Fruit fly (Drosophila melanogaster) whole organism, adult: ENCODE measurements around the gene PK1-R.

Experiments used
- CG11617 ChIP-seq: fragments of 200-800 bp; sonication (Bioruptor generic); optimal IDR thresholded peaks from 2 replicates; lab custom pipeline; 2017; ENCODE audit warnings: mild to moderate bottlenecking, missing biosample characterization, missing genetic modification reagents, missing genetic modification characterization
- CG12768 ChIP-seq: fragments of 200-800 bp; sonication (Bioruptor generic); optimal IDR thresholded peaks from 2 replicates; lab custom pipeline; 2017; ENCODE audit warnings: missing biosample characterization, missing genetic modification characterization, mild to moderate bottlenecking, moderate library complexity, missing genetic modification reagents
- CG14711 ChIP-seq: fragments of 200-800 bp; sonication (Bioruptor generic); optimal IDR thresholded peaks from 2 replicates; lab custom pipeline; 2018; ENCODE audit warnings: missing biosample characterization, mild to moderate bottlenecking, missing genetic modification characterization, moderate library complexity
- CG1620 ChIP-seq: fragments of 200-800 bp; sonication (Bioruptor generic); optimal IDR thresholded peaks from 2 replicates; lab custom pipeline; 2016; ENCODE audit warnings: missing biosample characterization, missing genetic modification characterization
- CG33017 ChIP-seq: fragments of 200-800 bp; sonication (Bioruptor generic); optimal IDR thresholded peaks from 2 replicates; lab custom pipeline; 2018; ENCODE audit warnings: missing biosample characterization, mild to moderate bottlenecking, missing genetic modification characterization, moderate library complexity
- CG5204 ChIP-seq: fragments of 200-800 bp; sonication (Bioruptor generic); optimal IDR thresholded peaks from 2 replicates; lab custom pipeline; 2016; ENCODE audit warnings: missing biosample characterization, missing genetic modification characterization
- CG7045 ChIP-seq: fragments of 200-800 bp; sonication (Bioruptor generic); optimal IDR thresholded peaks from 2 replicates; lab custom pipeline; 2017; ENCODE audit warnings: missing biosample characterization, mild to moderate bottlenecking, missing genetic modification characterization
- CG7101 ChIP-seq: fragments of 200-800 bp; sonication (Bioruptor generic); optimal IDR thresholded peaks from 2 replicates; lab custom pipeline; 2018; ENCODE audit warnings: missing biosample characterization, mild to moderate bottlenecking, missing genetic modification characterization, moderate library complexity
- Clk ChIP-seq: fragments of 200-800 bp; sonication (Bioruptor generic); optimal IDR thresholded peaks from 2 replicates; lab custom pipeline; 2017; ENCODE audit warnings: missing biosample characterization, missing genetic modification characterization
- Crg-1 ChIP-seq: fragments of 200-800 bp; sonication (Bioruptor generic); optimal IDR thresholded peaks from 2 replicates; lab custom pipeline; 2016; ENCODE audit warnings: missing biosample characterization, missing genetic modification characterization
- Hr96 ChIP-seq: fragments of 200-800 bp; sonication (Bioruptor generic); optimal IDR thresholded peaks from 2 replicates; lab custom pipeline; 2016; ENCODE audit warnings: missing biosample characterization, missing genetic modification characterization
- Mnt ChIP-seq: fragments of 200-800 bp; sonication (Bioruptor generic); optimal IDR thresholded peaks from 2 replicates; lab custom pipeline; 2016; ENCODE audit warnings: missing biosample characterization, mild to moderate bottlenecking, missing genetic modification characterization
- bab1 ChIP-seq: fragments of 200-800 bp; sonication (Bioruptor generic); optimal IDR thresholded peaks from 3 replicates; lab custom pipeline; 2019; ENCODE audit warnings: missing biosample characterization, mild to moderate bottlenecking, missing genetic modification characterization, moderate library complexity
- cic ChIP-seq: fragments of 200-800 bp; sonication (Bioruptor generic); optimal IDR thresholded peaks from 2 replicates; lab custom pipeline; 2017; ENCODE audit warnings: missing biosample characterization, mild to moderate bottlenecking, missing genetic modification characterization, moderate library complexity
- cnc ChIP-seq, 2 experiments: fragments of >200 bp; optimal IDR thresholded peaks; 2 replicates each; lab custom pipeline; 2017
- kay ChIP-seq: fragments of 200-800 bp; sonication (Bioruptor generic); peaks from one replicate; lab custom pipeline; 2016; ENCODE audit warnings: missing biosample characterization, missing genetic modification characterization, borderline replicate concordance
- ovo ChIP-seq: fragments of 200-800 bp; sonication (Bioruptor generic); optimal IDR thresholded peaks from 2 replicates; lab custom pipeline; 2016; ENCODE audit warnings: missing biosample characterization, missing genetic modification characterization
- pad ChIP-seq: fragments of 200-800 bp; sonication (Bioruptor generic); optimal IDR thresholded peaks from 3 replicates; lab custom pipeline; 2017; ENCODE audit warnings: missing biosample characterization, missing genetic modification characterization, mild to moderate bottlenecking, moderate library complexity, missing genetic modification reagents
- tj ChIP-seq: fragments of 200-800 bp; sonication (Bioruptor generic); optimal IDR thresholded peaks from 3 replicates; lab custom pipeline; 2017; ENCODE audit warnings: missing biosample characterization, mild to moderate bottlenecking, missing genetic modification characterization, moderate library complexity
- toe ChIP-seq: fragments of 200-800 bp; sonication (Bioruptor generic); optimal IDR thresholded peaks from 2 replicates; lab custom pipeline; 2016; ENCODE audit warnings: missing biosample characterization, missing genetic modification characterization

Gene PK1-R

dm6 chr3R:14122347-14122812, 19.5 kb upstream of the PK1-R start, which contains the start of the genes Abi and twf:
Gene Abi (minus strand): TSS chr3R:14122420.
Gene twf (plus strand): TSS chr3R:14122654.
- peak; percentile 54 for TF ChIP-seq CG11617 (GFP tag; lab: Kevin White, UChicago)
- TF ChIP-seq CG33017 (tag; lab: Kevin White, UChicago): peak; percentile 43
- TF ChIP-seq pad (GFP tag; lab: Kevin White, UChicago): peak; percentile 67
- peak; percentile 66 for TF ChIP-seq toe (GFP tag; lab: Kevin White, UChicago)
- peak; percentile 79 for TF ChIP-seq CG14711
- TF ChIP-seq tj (GFP tag; lab: Kevin White, UChicago): peak; percentile 28
- TF ChIP-seq kay (GFP tag; lab: Kevin White, UChicago): peak; percentile 93
- TF ChIP-seq CG12768 (GFP tag; lab: Kevin White, UChicago): peak; percentile 69
- peak; percentile 50 for TF ChIP-seq CG7045
- peak; percentile 66 for TF ChIP-seq Mnt (GFP tag; lab: Kevin White, UChicago)
- TF ChIP-seq bab1: peak; percentile 68
- peak; percentile 33 for TF ChIP-seq cic (GFP tag; lab: Kevin White, UChicago)
- TF ChIP-seq Crg-1 (GFP tag; lab: Kevin White, UChicago): peak; percentile 86
- TF ChIP-seq Clk (GFP tag; lab: Kevin White, UChicago): no peak
- TF ChIP-seq CG1620 (GFP tag; lab: Kevin White, UChicago): peak; percentile 86
- peak; percentile 50 for TF ChIP-seq Hr96 (GFP tag; lab: Kevin White, UChicago)
- TF ChIP-seq ovo (GFP tag; lab: Kevin White, UChicago): peak; percentile 56
- no peak for TF ChIP-seq cnc (optimal IDR thresholded peaks at IDR 0.05; lab: Kevin White, UChicago)
- peak; percentile 79 for TF ChIP-seq CG7101 (tag; lab: Kevin White, UChicago)
- TF ChIP-seq CG5204 (GFP tag; lab: Kevin White, UChicago): peak; percentile 79

- no peak for TF ChIP-seq ovo (GFP tag; lab: Kevin White, UChicago)
- no peak for TF ChIP-seq cic (GFP tag; lab: Kevin White, UChicago)
- no peak for TF ChIP-seq bab1
- no peak for TF ChIP-seq CG7045
- no peak for TF ChIP-seq Hr96 (GFP tag; lab: Kevin White, UChicago)
Observed at dm6 chr3R:14118350-14118749, 15.4 kb upstream of the PK1-R start, which contains the start of gene Kif19A. Gene Kif19A (minus strand): TSS chr3R:14118450.

dm6 chr3R:14116088-14116487, 13.2 kb upstream of the PK1-R start:
- TF ChIP-seq tj (GFP tag; lab: Kevin White, UChicago) (no peak), pad (GFP tag; lab: Kevin White, UChicago) (no peak), kay (GFP tag; lab: Kevin White, UChicago) (no peak), CG33017 (tag; lab: Kevin White, UChicago) (no peak), cic (GFP tag; lab: Kevin White, UChicago) (no peak), CG11617 (GFP tag; lab: Kevin White, UChicago) (no peak), CG7045 (no peak), CG12768 (GFP tag; lab: Kevin White, UChicago) (no peak), Clk (GFP tag; lab: Kevin White, UChicago) (no peak), Crg-1 (GFP tag; lab: Kevin White, UChicago) (no peak), Hr96 (GFP tag; lab: Kevin White, UChicago) (no peak), toe (GFP tag; lab: Kevin White, UChicago) (no peak), bab1 (no peak)

dm6 chr3R:14112066-14112465, 9.1 kb upstream of the PK1-R start, which contains the start of gene CG14357:
Gene CG14357 (minus strand): TSS chr3R:14112166.
- TF ChIP-seq toe (GFP tag; lab: Kevin White, UChicago): no peak
- no peak for TF ChIP-seq CG5204 (GFP tag; lab: Kevin White, UChicago)
- no peak for TF ChIP-seq Crg-1 (GFP tag; lab: Kevin White, UChicago)
- no peak for TF ChIP-seq tj (GFP tag; lab: Kevin White, UChicago)

dm6 chr3R:14109145-14109544, 6.2 kb upstream of the PK1-R start, which contains the start of gene Or88a:
Gene Or88a (plus strand): TSS chr3R:14109445.
- TF ChIP-seq tj (GFP tag; lab: Kevin White, UChicago): no peak
- TF ChIP-seq CG14711: no peak

dm6 chr3R:14108158-14108921, 5.4 kb upstream of the PK1-R start, which contains the start of gene CG12402:
Gene CG12402 (minus strand): TSS chr3R:14108321.
- TF ChIP-seq toe (GFP tag; lab: Kevin White, UChicago): no peak
- TF ChIP-seq cnc (optimal IDR thresholded peaks at IDR 0.05; lab: Kevin White, UChicago): no peak
- TF ChIP-seq cic (GFP tag; lab: Kevin White, UChicago): peak; percentile 3
- TF ChIP-seq CG33017 (tag; lab: Kevin White, UChicago): peak; percentile 14
- TF ChIP-seq CG1620 (GFP tag; lab: Kevin White, UChicago): no peak
- TF ChIP-seq Crg-1 (GFP tag; lab: Kevin White, UChicago): no peak
- no peak for TF ChIP-seq Clk (GFP tag; lab: Kevin White, UChicago)
- peak; percentile 41 for TF ChIP-seq CG7045
- peak; percentile 43 for TF ChIP-seq pad (GFP tag; lab: Kevin White, UChicago)
